Fruit fly (Drosophila melanogaster) whole organism, embryonic: ENCODE data around the gene CG15914.

ENCODE experiments used
- CG1024 ChIP-seq: fragments of 200-800 bp; sonication (Bioruptor generic); IDR thresholded peaks from 2 replicates; pipeline ENCODE4 v1.3.6; 2022; ENCODE audit warnings: missing biosample characterization, missing genetic modification characterization
- CG10431 ChIP-seq: fragments of 200-800 bp; sonication (Bioruptor generic); optimal IDR thresholded peaks from 3 replicates; lab custom pipeline; 2018; ENCODE audit warnings: missing biosample characterization, mild to moderate bottlenecking, missing genetic modification characterization
- CG14667 ChIP-seq: fragments of 200-800 bp; sonication (Bioruptor generic); IDR thresholded peaks from 2 replicates; pipeline ENCODE4 v1.3.6; 2022; ENCODE audit warnings: missing biosample characterization, missing genetic modification characterization
- CG14860 ChIP-seq: fragments of 200-800 bp; sonication (Bioruptor generic); IDR thresholded peaks from 3 replicates; pipeline ENCODE4 v1.3.6; 2022; ENCODE audit warnings: missing biosample characterization, missing genetic modification characterization; ENCODE audit not compliant: partially characterized antibody
- CG15269 ChIP-seq: fragments of 200-800 bp; sonication (Bioruptor generic); optimal IDR thresholded peaks from 2 replicates; lab custom pipeline; 2018; ENCODE audit warnings: missing biosample characterization, mild to moderate bottlenecking, missing genetic modification characterization, moderate library complexity
- CG15514 ChIP-seq: fragments of 200-800 bp; sonication (Bioruptor generic); optimal IDR thresholded peaks from 3 replicates; lab custom pipeline; 2017; ENCODE audit warnings: missing biosample characterization, missing genetic modification characterization, mild to moderate bottlenecking, moderate library complexity, missing genetic modification reagents
- CG16779 ChIP-seq: fragments of 200-800 bp; sonication (Bioruptor generic); IDR thresholded peaks from 2 replicates; pipeline ENCODE4 v1.3.6; 2022; ENCODE audit warnings: missing biosample characterization, missing genetic modification characterization
- CG17802 ChIP-seq: fragments of 200-800 bp; sonication (Bioruptor generic); optimal IDR thresholded peaks from 2 replicates; lab custom pipeline; 2018; ENCODE audit warnings: missing biosample characterization, mild to moderate bottlenecking, missing genetic modification characterization, moderate library complexity
- CG17829 ChIP-seq: fragments of 200-800 bp; optimal IDR thresholded peaks from 2 replicates; lab custom pipeline; 2019; ENCODE audit warnings: missing biosample characterization, mild to moderate bottlenecking, missing genetic modification characterization, moderate library complexity
- CG30403 ChIP-seq: fragments of 200-800 bp; sonication (Bioruptor generic); optimal IDR thresholded peaks from 3 replicates; lab custom pipeline; 2016; ENCODE audit warnings: missing biosample characterization, missing genetic modification characterization
- CG31441 ChIP-seq: fragments of 200-800 bp; sonication (Bioruptor generic); IDR thresholded peaks from 2 replicates; pipeline ENCODE4 v1.3.6; 2022; ENCODE audit warnings: missing biosample characterization, missing genetic modification characterization
- CG4424 ChIP-seq: fragments of 200-800 bp; sonication (Bioruptor generic); optimal IDR thresholded peaks from 3 replicates; lab custom pipeline; 2016; ENCODE audit warnings: missing biosample characterization, missing genetic modification characterization
- CG6765 ChIP-seq: fragments of 200-800 bp; sonication (Bioruptor generic); optimal IDR thresholded peaks from 3 replicates; lab custom pipeline; 2017; ENCODE audit warnings: missing biosample characterization, mild to moderate bottlenecking, missing genetic modification characterization
- CG7556 ChIP-seq: fragments of 200-800 bp; sonication (Bioruptor generic); optimal IDR thresholded peaks from 2 replicates; lab custom pipeline; 2017; ENCODE audit warnings: missing biosample characterization, mild to moderate bottlenecking, missing genetic modification characterization
- CG8290 ChIP-seq, 3 experiments: fragments of 200-800 bp; sonication (Bioruptor generic); optimal IDR thresholded peaks; 2 replicates each; lab custom pipeline; 2016 to 2019; ENCODE audit warnings: missing biosample characterization in 3 of 3, missing genetic modification characterization in 3 of 3, mild to moderate bottlenecking in 2 of 3, moderate library complexity in 1 of 3
- CG8388 ChIP-seq: fragments of 200-800 bp; sonication (Bioruptor generic); optimal IDR thresholded peaks from 2 replicates; lab custom pipeline; 2019; ENCODE audit warnings: missing biosample characterization, mild to moderate bottlenecking, missing genetic modification characterization, moderate library complexity
- CG8924 ChIP-seq: fragments of 200-800 bp; optimal IDR thresholded peaks from 3 replicates; lab custom pipeline; 2019; ENCODE audit warnings: missing biosample characterization, mild to moderate bottlenecking, missing genetic modification characterization, moderate library complexity
- CG9215 ChIP-seq: fragments of 200-800 bp; sonication (Bioruptor generic); IDR thresholded peaks from 2 replicates; pipeline ENCODE4 v1.3.6; 2022; ENCODE audit warnings: missing biosample characterization, missing genetic modification characterization
- CG9437 ChIP-seq: fragments of 200-800 bp; sonication (Bioruptor generic); optimal IDR thresholded peaks from 2 replicates; lab custom pipeline; 2018; ENCODE audit warnings: missing biosample characterization, mild to moderate bottlenecking, missing genetic modification characterization
- CG9727 ChIP-seq: fragments of 200-800 bp; sonication (Bioruptor generic); optimal IDR thresholded peaks from 3 replicates; lab custom pipeline; 2017; ENCODE audit warnings: missing biosample characterization, mild to moderate bottlenecking, missing genetic modification characterization
- CG9932 ChIP-seq: fragments of 200-800 bp; sonication (Bioruptor generic); IDR thresholded peaks from 2 replicates; pipeline ENCODE4 v1.3.6; 2022; ENCODE audit warnings: missing biosample characterization, missing genetic modification characterization
- CHES-1-like ChIP-seq: fragments of 200-800 bp; sonication (Bioruptor generic); optimal IDR thresholded peaks from 2 replicates; lab custom pipeline; 2016; ENCODE audit warnings: missing biosample characterization, missing genetic modification characterization
- Dip3 ChIP-seq: fragments of 200-800 bp; sonication (Bioruptor generic); optimal IDR thresholded peaks from 3 replicates; lab custom pipeline; 2016; ENCODE audit warnings: missing biosample characterization, missing genetic modification characterization
- ERR ChIP-seq: fragments of 200-800 bp; sonication (Bioruptor generic); optimal IDR thresholded peaks from 2 replicates; lab custom pipeline; 2016; ENCODE audit warnings: missing biosample characterization, missing genetic modification characterization
- Elba2 ChIP-seq: fragments of 200-800 bp; sonication (Bioruptor generic); optimal IDR thresholded peaks from 3 replicates; lab custom pipeline; 2016; ENCODE audit warnings: missing biosample characterization, missing genetic modification characterization
- Hmr ChIP-seq: fragments of 200-800 bp; sonication (Bioruptor generic); optimal IDR thresholded peaks from 3 replicates; lab custom pipeline; 2017; ENCODE audit warnings: mild to moderate bottlenecking, missing biosample characterization, missing genetic modification reagents, missing genetic modification characterization
- Hr3 ChIP-seq: fragments of 200-800 bp; sonication (Bioruptor generic); optimal IDR thresholded peaks from 3 replicates; lab custom pipeline; 2016; ENCODE audit warnings: missing biosample characterization, missing genetic modification characterization
- Hr51 ChIP-seq, 2 experiments: fragments of 200-800 bp; sonication (Bioruptor generic); optimal IDR thresholded peaks; 2 replicates in 1 of 2; 3 replicates in 1 of 2; lab custom pipeline; 2016 to 2018; ENCODE audit warnings: missing biosample characterization in 2 of 2, missing genetic modification characterization in 2 of 2, mild to moderate bottlenecking in 1 of 2, moderate library complexity in 1 of 2
- Kr ChIP-seq: fragments of 200-800 bp; sonication (Bioruptor generic); optimal IDR thresholded peaks from 2 replicates; lab custom pipeline; 2017; ENCODE audit warnings: missing biosample characterization, mild to moderate bottlenecking, missing genetic modification characterization
- Lpt ChIP-seq: fragments of >200 bp; optimal IDR thresholded peaks from 2 replicates; lab custom pipeline; 2018; ENCODE audit warnings: missing biosample characterization, missing genetic modification characterization
- MESR4 ChIP-seq: fragments of 200-800 bp; sonication (Bioruptor generic); optimal IDR thresholded peaks from 2 replicates; lab custom pipeline; 2018; ENCODE audit warnings: missing biosample characterization, mild to moderate bottlenecking, missing genetic modification characterization, moderate library complexity
- Med ChIP-seq: fragments of 200-800 bp; sonication (Bioruptor generic); peaks from one replicate; lab custom pipeline; 2016; ENCODE audit warnings: missing biosample characterization, missing genetic modification characterization, mild to moderate bottlenecking, inconsistent platforms, moderate library complexity
- NFAT ChIP-seq: fragments of 200-800 bp; sonication (Bioruptor generic); IDR thresholded peaks from 2 replicates; pipeline ENCODE4 v1.3.6; 2022; ENCODE audit warnings: missing biosample characterization, missing genetic modification characterization
- Nf-YC ChIP-seq: fragments of 200-800 bp; optimal IDR thresholded peaks from 3 replicates; lab custom pipeline; 2019; ENCODE audit warnings: missing biosample characterization, mild to moderate bottlenecking, missing genetic modification characterization, moderate library complexity
- Oli ChIP-seq: fragments of 200-800 bp; sonication (Bioruptor generic); optimal IDR thresholded peaks from 2 replicates; lab custom pipeline; 2018; ENCODE audit warnings: missing biosample characterization, mild to moderate bottlenecking, missing genetic modification characterization, moderate library complexity
- Sry-δ ChIP-seq: fragments of 200-800 bp; sonication (Bioruptor generic); optimal IDR thresholded peaks from 2 replicates; lab custom pipeline; 2016; ENCODE audit warnings: missing biosample characterization, missing genetic modification characterization
- Xbp1 ChIP-seq: fragments of 200-800 bp; sonication (Bioruptor generic); optimal IDR thresholded peaks from 3 replicates; lab custom pipeline; 2016; ENCODE audit warnings: missing biosample characterization, mild to moderate bottlenecking, missing genetic modification characterization
- Xrp1 ChIP-seq: fragments of 200-800 bp; sonication (Bioruptor generic); IDR thresholded peaks from 2 replicates; pipeline ENCODE4 v1.3.6; 2022; ENCODE audit warnings: missing biosample characterization, missing genetic modification characterization
- amos ChIP-seq: fragments of 200-800 bp; sonication (Bioruptor generic); IDR thresholded peaks from 2 replicates; pipeline ENCODE4 v1.3.6; 2022; ENCODE audit warnings: missing biosample characterization, missing genetic modification characterization; ENCODE audit not compliant: partially characterized antibody
- chm ChIP-seq: fragments of 200-800 bp; sonication (Bioruptor generic); IDR thresholded peaks from 2 replicates; pipeline ENCODE4 v1.3.6; 2022; ENCODE audit warnings: missing biosample characterization, missing genetic modification characterization
- disco-r ChIP-seq: fragments of 200-800 bp; sonication (Bioruptor generic); optimal IDR thresholded peaks from 2 replicates; lab custom pipeline; 2016; ENCODE audit warnings: missing biosample characterization, missing genetic modification characterization
- ewg ChIP-seq: fragments of 200-800 bp; sonication (Bioruptor generic); optimal IDR thresholded peaks from 3 replicates; lab custom pipeline; 2017; ENCODE audit warnings: mild to moderate bottlenecking, missing biosample characterization, missing genetic modification reagents, missing genetic modification characterization
- jigr1 ChIP-seq: fragments of 200-800 bp; sonication (Bioruptor generic); IDR thresholded peaks from 3 replicates; pipeline ENCODE4 v1.3.6; 2022; ENCODE audit warnings: missing biosample characterization, missing genetic modification characterization
- knrl ChIP-seq: fragments of 200-800 bp; sonication (Bioruptor generic); IDR thresholded peaks from 3 replicates; pipeline ENCODE4 v1.3.6; 2022; ENCODE audit warnings: missing biosample characterization, missing genetic modification characterization; ENCODE audit not compliant: partially characterized antibody
- lbe ChIP-seq: fragments of 200-800 bp; sonication (Bioruptor generic); optimal IDR thresholded peaks from 2 replicates; lab custom pipeline; 2016; ENCODE audit warnings: missing biosample characterization, mild to moderate bottlenecking, missing genetic modification characterization
- lilli ChIP-seq: fragments of 200-800 bp; sonication (Bioruptor generic); optimal IDR thresholded peaks from 3 replicates; lab custom pipeline; 2016; ENCODE audit warnings: missing biosample characterization, missing genetic modification characterization
- slbo ChIP-seq: fragments of 200-800 bp; sonication (Bioruptor generic); IDR thresholded peaks from 2 replicates; pipeline ENCODE4 v1.3.6; 2022; ENCODE audit warnings: missing biosample characterization, missing genetic modification characterization
- vvl ChIP-seq: fragments of 200-800 bp; sonication (Bioruptor generic); IDR thresholded peaks from 2 replicates; pipeline ENCODE4 v1.3.6; 2022; ENCODE audit warnings: missing biosample characterization, missing genetic modification characterization

The CG15914 gene

DNA sequence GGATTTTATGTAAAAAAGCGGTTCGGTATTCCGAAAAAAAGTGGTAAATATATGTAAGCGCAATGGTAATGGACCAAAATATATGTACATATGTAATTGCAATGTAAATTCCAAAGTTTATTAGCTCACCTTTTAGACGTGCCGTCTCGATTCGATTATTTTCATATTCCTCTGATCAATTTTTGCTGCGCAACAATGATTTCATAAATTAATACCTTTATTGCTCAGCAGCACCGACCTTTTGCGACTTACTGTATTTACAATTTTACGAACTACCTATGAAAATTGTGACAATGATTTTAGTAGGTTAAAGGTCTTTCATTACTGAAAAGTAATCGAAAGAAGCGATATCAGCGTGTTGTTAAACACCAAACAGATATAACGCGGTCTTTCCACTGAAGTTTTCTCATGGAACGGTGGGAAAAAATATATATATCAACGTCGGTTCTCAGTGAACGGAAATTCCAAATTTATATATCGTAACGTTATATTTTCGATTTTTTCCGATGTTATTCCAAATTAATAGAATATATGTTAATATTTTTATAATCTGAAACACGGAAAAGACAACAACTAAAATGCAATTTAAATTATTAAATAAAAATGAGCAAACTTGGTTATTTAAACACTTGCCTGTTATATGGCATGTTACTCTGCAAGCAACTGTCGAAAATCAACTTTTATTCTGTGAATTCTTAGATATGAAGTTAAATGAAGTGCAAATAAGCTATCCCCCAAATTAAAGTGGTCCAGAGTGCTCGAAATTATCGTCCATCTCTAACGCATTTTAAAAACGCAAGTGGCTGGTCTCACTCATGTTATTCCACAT, 36.8 kb downstream of the CG15914 start, which contains the start of the genes MSBP and CG15916 (continued):
- no peak for TF ChIP-seq CG16779 (GFP tag; lab: Robert Waterston, UW)
- TF ChIP-seq CG17802 = peak; percentile 59
- TF ChIP-seq Xrp1 (GFP tag; lab: Robert Waterston, UW) = peak; percentile 32; the same call in 1 of the 2 replicates
- 0 out of 3 replicates have a peak, but pooled peaks have one; percentile 21 for TF ChIP-seq knrl
- TF ChIP-seq CG9437 (GFP tag; lab: Kevin White, UChicago) = peak; percentile 55
- no peak for TF ChIP-seq jigr1 (GFP tag; lab: Robert Waterston, UW)
- peak; percentile 37 for TF ChIP-seq CG8290 (GFP tag; optimal IDR thresholded peaks at IDR 0.05; lab: Kevin White, UChicago)
- peak in 1 of 2 experiments; percentile 32 for TF ChIP-seq CG8290 (tag; optimal IDR thresholded peaks at IDR 0.05; lab: Kevin White, UChicago)
- TF ChIP-seq lbe = no peak
- peak; percentile 1 for TF ChIP-seq Dip3 (GFP tag; lab: Kevin White, UChicago)
- peak; percentile 27 for TF ChIP-seq CG8924 (tag; lab: Kevin White, UChicago)
- TF ChIP-seq MESR4 (GFP tag; lab: Kevin White, UChicago) = peak; percentile 75
- no peak for TF ChIP-seq disco-r (GFP tag; lab: Kevin White, UChicago)
- peak; percentile 14 for TF ChIP-seq Nf-YC (tag; lab: Kevin White, UChicago)
- TF ChIP-seq CG30403 = peak; percentile 49
- TF ChIP-seq CG1024 (GFP tag; lab: Robert Waterston, UW) = peak; percentile 66
- TF ChIP-seq Sry-δ = peak; percentile 68
- TF ChIP-seq Hr3 = peak; percentile 22
- TF ChIP-seq CG4424 = peak; percentile 34
- TF ChIP-seq Elba2 (GFP tag; lab: Kevin White, UChicago) = peak; percentile 13
- peak; percentile 34 for TF ChIP-seq CG15514 (GFP tag; lab: Kevin White, UChicago)
- peak; percentile 7 for TF ChIP-seq lilli (GFP tag; lab: Kevin White, UChicago)
- TF ChIP-seq CHES-1-like (GFP tag; lab: Kevin White, UChicago) = no peak
- peak; percentile 55 for TF ChIP-seq slbo
- TF ChIP-seq CG6765 = no peak
- TF ChIP-seq CG14860 (GFP tag; lab: Robert Waterston, UW) = 0 out of 3 replicates have a peak, but pooled peaks have one; percentile 29
- no peak for TF ChIP-seq ERR (GFP tag; lab: Kevin White, UChicago)
- 0 out of 2 replicates have a peak, but pooled peaks have one; percentile 18 for TF ChIP-seq vvl (GFP tag; lab: Robert Waterston, UW)
- TF ChIP-seq Xbp1 = peak; percentile 19
- TF ChIP-seq amos (GFP tag; lab: Robert Waterston, UW) = 0 out of 2 replicates have a peak, but pooled peaks have one; percentile 24
- peak in 1 of 2 experiments; percentile 20 for TF ChIP-seq Hr51 (GFP tag; optimal IDR thresholded peaks at IDR 0.05; lab: Kevin White, UChicago)
- peak; percentile 32 for TF ChIP-seq Hmr (GFP tag; lab: Kevin White, UChicago)
- TF ChIP-seq CG10431 = peak; percentile 18
- no peak for TF ChIP-seq Lpt (GFP tag; lab: Kevin White, UChicago)
- TF ChIP-seq chm (GFP tag; lab: Robert Waterston, UW) = no peak
- peak; percentile 3 for TF ChIP-seq CG8388
- TF ChIP-seq CG17829 = peak; percentile 41
- peak; percentile 34 for TF ChIP-seq Oli (tag; lab: Kevin White, UChicago)
- TF ChIP-seq CG9215 = no peak
- no peak for TF ChIP-seq CG14667
- TF ChIP-seq CG7556 (GFP tag; lab: Kevin White, UChicago) = peak; percentile 2
- TF ChIP-seq NFAT = no peak
- peak; percentile 3 for TF ChIP-seq ewg (GFP tag; lab: Kevin White, UChicago)
- TF ChIP-seq CG9727 (GFP tag; lab: Kevin White, UChicago) = peak; percentile 41
- no peak for TF ChIP-seq Kr (GFP tag; lab: Kevin White, UChicago)
- peak; percentile 15 for TF ChIP-seq CG15269 (tag; lab: Kevin White, UChicago)
- peak; percentile 59; the same call in 1 of the 2 replicates for TF ChIP-seq CG31441
- TF ChIP-seq Med (GFP tag; lab: Kevin White, UChicago) = peak; percentile 53
- TF ChIP-seq CG9932 = peak; percentile 45; the same call in 1 of the 2 replicates
